Worm (Caenorhabditis elegans): ENCODE measurements around the gene F16G10.3.

- TF ChIP-seq dao-5 (tag; optimal IDR thresholded peaks at IDR 0.05) (no peak), W03F9.2 (tag; optimal IDR thresholded peaks at IDR 0.05) (no peak), him-1 (tag; optimal IDR thresholded peaks at IDR 0.05) (no peak)
Measured at ce11 chrII:2379673-2380072, 7.5 kb downstream of the F16G10.3 start.

All from whole organism, L4/young adult.